Worm (Caenorhabditis elegans) whole organism, L3 larva: Measurements from ENCODE around the gene C17H12.10.

ENCODE experiments used
- aly-2 ChIP-seq: fragments of 150-350 bp; optimal IDR thresholded peaks from 2 replicates; lab custom pipeline; 2014; ENCODE audit warnings: missing biosample characterization, missing genetic modification characterization
- ama-1 ChIP-seq: fragments of 150-350 bp; optimal IDR thresholded peaks from 2 replicates; lab custom pipeline; 2018
- egl-27 ChIP-seq: sonication (generic microtip); optimal IDR thresholded peaks from 4 replicates; lab custom pipeline; 2017; ENCODE audit warnings: missing biosample characterization, missing genetic modification reagents, missing genetic modification characterization
- elt-3 ChIP-seq, 3 experiments: fragments of 150-350 bp in 1 of 3; sonication (generic microtip) in 2 of 3; optimal IDR thresholded peaks; 2 replicates in 2 of 3; 4 replicates in 1 of 3; lab custom pipeline; 2014 to 2017; ENCODE audit warnings: missing biosample characterization in 3 of 3, missing genetic modification characterization in 3 of 3
- jun-1 ChIP-seq: fragments of 150-350 bp; optimal IDR thresholded peaks from 2 replicates; lab custom pipeline; 2014; ENCODE audit warnings: missing biosample characterization, missing genetic modification reagents, missing genetic modification characterization
- nhr-25 ChIP-seq: sonication (generic microtip); optimal IDR thresholded peaks from 2 replicates; lab custom pipeline; 2017; ENCODE audit warnings: missing biosample characterization, missing genetic modification characterization
- nhr-76 ChIP-seq: fragments of 150-350 bp; sonication (generic microtip); optimal IDR thresholded peaks from 5 replicates; lab custom pipeline; 2014; ENCODE audit warnings: missing biosample characterization, missing genetic modification characterization
- skn-1 ChIP-seq: fragments of 150-350 bp; optimal IDR thresholded peaks from 2 replicates; lab custom pipeline; 2014; ENCODE audit warnings: missing biosample characterization, missing genetic modification characterization

DNA sequence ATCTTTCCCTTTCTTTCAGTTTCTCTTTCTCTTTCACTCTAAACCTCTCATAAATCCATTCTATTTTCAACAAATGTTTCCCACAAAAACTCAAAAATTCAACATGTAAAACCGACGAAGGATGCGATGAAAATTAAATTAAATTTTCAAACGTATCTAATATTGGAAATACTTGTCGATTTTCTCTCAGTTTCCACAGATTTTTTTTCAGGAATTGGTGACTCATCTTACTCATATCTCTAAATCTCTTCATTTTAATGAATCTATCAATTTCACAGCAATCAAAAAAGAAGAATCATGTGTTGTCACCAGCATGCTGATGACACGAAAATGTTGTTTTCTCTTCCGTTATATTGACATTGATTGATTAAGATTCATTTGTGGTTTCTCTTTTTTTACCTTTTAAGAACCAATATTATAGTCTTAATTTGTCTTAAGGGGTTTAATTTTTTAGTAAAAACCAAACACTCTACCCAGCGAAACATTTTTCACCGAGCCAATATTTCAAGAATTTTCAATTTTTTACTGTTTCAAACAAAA lies 2.7 kb upstream of the C17H12.10 start:
- TF ChIP-seq elt-3 (tag; optimal IDR thresholded peaks at IDR 0.05; lab: Kevin White, UChicago) (no peak), jun-1 (no peak), nhr-25 (no peak), aly-2 (tag; lab: Kevin White, UChicago) (no peak), nhr-76 (no peak), ama-1 (lab: Kevin White, UChicago) (no peak), egl-27 (tag; lab: Kevin White, UChicago) (no peak), skn-1 (no peak)
